Worm (Caenorhabditis elegans) whole organism, L4 larva: ENCODE measurements around the gene msp-78.

ENCODE experiments used
- F49E8.2 ChIP-seq: sonication (generic microtip); optimal IDR thresholded peaks from 2 replicates; lab custom pipeline; 2016; ENCODE audit warnings: missing compliant biosample characterization, mild to moderate bottlenecking, missing genetic modification characterization, borderline replicate concordance
- ama-1 ChIP-seq: fragments of 150-350 bp; optimal IDR thresholded peaks from 2 replicates; lab custom pipeline; 2014; ENCODE audit warnings: inconsistent platforms, mixed read lengths
- arid-1 ChIP-seq: fragments of 200-800 bp; sonication (Bioruptor generic); conservative IDR thresholded peaks from 2 replicates; pipeline ENCODE4 v1.3.6; 2022; ENCODE audit warnings: missing genetic modification reagents, missing genetic modification characterization, missing compliant biosample characterization
- ceh-44 ChIP-seq: fragments of 200-800 bp; sonication (Bioruptor generic); IDR thresholded peaks from 2 replicates; pipeline ENCODE4 v1.3.6; 2022; ENCODE audit warnings: missing genetic modification reagents, missing genetic modification characterization, missing compliant biosample characterization
- ceh-82 ChIP-seq: sonication (generic microtip); optimal IDR thresholded peaks from 2 replicates; lab custom pipeline; 2017; ENCODE audit warnings: missing biosample characterization, missing genetic modification characterization
- ces-1 ChIP-seq: fragments of 150-350 bp; sonication (generic microtip); optimal IDR thresholded peaks from 4 replicates; lab custom pipeline; 2014; ENCODE audit warnings: missing biosample characterization, missing genetic modification reagents, missing genetic modification characterization
- daf-19 ChIP-seq: fragments of 200-800 bp; sonication (Bioruptor generic); conservative IDR thresholded peaks from 2 replicates; pipeline ENCODE4 v1.3.6; 2022; ENCODE audit warnings: missing genetic modification characterization, missing compliant biosample characterization
- dve-1 ChIP-seq: sonication (generic microtip); optimal IDR thresholded peaks from 2 replicates; lab custom pipeline; 2017; ENCODE audit warnings: antibody characterized with exemption, mild to moderate bottlenecking, missing genetic modification characterization, missing compliant biosample characterization; ENCODE audit not compliant: insufficient read depth
- lin-15B ChIP-seq: fragments of 150-350 bp; sonication (generic microtip); optimal IDR thresholded peaks from 3 replicates; lab custom pipeline; 2014; ENCODE audit warnings: missing biosample characterization, missing genetic modification characterization
- nhr-77 ChIP-seq: fragments of 150-350 bp; optimal IDR thresholded peaks from 2 replicates; lab custom pipeline; 2014; ENCODE audit warnings: missing biosample characterization, missing genetic modification characterization
- pha-4 ChIP-seq, 2 experiments: fragments of 150-350 bp in 1 of 2; fragments of 200-800 bp in 1 of 2; sonication (Bioruptor generic) in 1 of 2; IDR thresholded peaks in 1 of 2; optimal IDR thresholded peaks in 1 of 2; 2 replicates each; pipeline versions ENCODE4 v1.3.6 to Lab custom; 2014 to 2022; ENCODE audit warnings: missing genetic modification characterization in 2 of 2, missing genetic modification reagents in 2 of 2, missing biosample characterization in 1 of 2, missing compliant biosample characterization in 1 of 2
- pqm-1 ChIP-seq: sonication (generic microtip); optimal IDR thresholded peaks from 2 replicates; lab custom pipeline; 2017; ENCODE audit warnings: missing biosample characterization, missing genetic modification characterization
- saeg-2 ChIP-seq: fragments of 200-800 bp; sonication (Bioruptor generic); IDR thresholded peaks from 2 replicates; pipeline ENCODE4 v1.3.6; 2022; ENCODE audit warnings: missing genetic modification reagents, missing genetic modification characterization, missing compliant biosample characterization

DNA sequence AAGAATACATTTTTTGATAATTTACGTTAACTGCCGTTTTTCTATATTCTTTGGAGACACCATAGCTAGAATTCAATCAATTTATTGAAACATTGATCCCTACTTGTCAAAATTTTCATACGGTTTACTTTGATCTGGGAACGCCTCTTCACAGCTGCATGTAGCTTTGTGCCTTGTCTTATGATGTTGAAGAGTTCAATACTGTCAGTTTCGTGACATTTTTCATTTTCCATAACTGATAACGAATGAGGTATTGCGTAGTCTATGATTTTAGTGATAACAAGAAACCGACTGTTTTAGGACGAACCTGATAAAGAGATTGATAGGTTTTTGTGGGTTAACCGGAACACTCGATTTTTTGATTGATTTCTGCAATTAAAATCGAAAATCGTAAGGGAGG, 31.6 kb downstream of the msp-78 start:
- TF ChIP-seq nhr-77 (tag; lab: Kevin White, UChicago) (peak; percentile 92), pha-4 (GFP tag; IDR thresholded peaks at IDR 0.05; lab: Robert Waterston, UW) (peak; percentile 36; the same call in 1 of the 2 replicates), pha-4 (tag; optimal IDR thresholded peaks at IDR 0.05; lab: Kevin White, UChicago) (no peak), arid-1 (GFP tag; lab: Robert Waterston, UW) (no peak), ceh-82 (tag; lab: Kevin White, UChicago) (no peak), saeg-2 (GFP tag; lab: Robert Waterston, UW) (no peak), ces-1 (no peak), lin-15B (tag; lab: Kevin White, UChicago) (no peak), ceh-44 (GFP tag; lab: Robert Waterston, UW) (no peak), dve-1 (peak; percentile 93), daf-19 (no peak), ama-1 (lab: Kevin White, UChicago) (no peak), pqm-1 (peak; percentile 98), F49E8.2 (no peak)
